Worm (Caenorhabditis elegans): ENCODE measurements around the gene thn-2.

The thn-2 gene

DNA sequence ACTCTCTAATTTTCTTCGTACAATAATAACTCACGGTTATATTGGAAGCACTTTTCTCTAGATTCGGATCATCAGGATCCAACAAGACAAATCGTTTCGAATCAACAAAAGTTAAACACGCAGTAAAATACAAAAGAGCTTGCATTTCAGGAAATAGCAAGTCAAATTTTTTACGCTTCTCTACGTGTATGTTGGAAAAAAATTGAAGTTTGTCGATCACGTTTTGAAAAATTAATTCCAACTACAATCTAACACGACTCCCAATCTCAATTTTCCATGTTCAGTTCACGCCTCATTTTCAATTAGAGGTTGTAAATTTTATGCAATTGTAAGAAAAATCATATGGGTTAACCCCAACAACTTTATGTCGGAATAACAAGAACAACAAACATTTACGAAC is 7.0 kb downstream of the thn-2 start, which contains the start of gene spe-45 (continued):
- TF ChIP-seq F52B5.7 (tag; optimal IDR thresholded peaks at IDR 0.05) = peak; percentile 21
- no peak for TF ChIP-seq bed-1 (GFP tag; IDR thresholded peaks at IDR 0.05)
- TF ChIP-seq B0336.3 (GFP tag; IDR thresholded peaks at IDR 0.05) = peak; percentile 83
- TF ChIP-seq hrde-1 (tag; optimal IDR thresholded peaks at IDR 0.05; ENCODE audit: borderline replicate concordance) = peak; percentile 28
- TF ChIP-seq Y67H2A.10 (GFP tag; conservative IDR thresholded peaks at IDR 0.05) = no peak
- TF ChIP-seq pbrm-1 (GFP tag; IDR thresholded peaks at IDR 0.05) = peak; percentile 46; the same call in 1 of the 2 replicates
- no peak for TF ChIP-seq K12H6.12 (tag; optimal IDR thresholded peaks at IDR 0.05)
- TF ChIP-seq attf-6 (GFP tag; IDR thresholded peaks at IDR 0.05) = peak; percentile 74; the same call in 1 of the 2 replicates
- TF ChIP-seq B0019.2 (GFP tag; conservative IDR thresholded peaks at IDR 0.05) = no peak
- TF ChIP-seq ccch-3 (GFP tag; optimal IDR thresholded peaks at IDR 0.05) = no peak
- peak; percentile 73 for TF ChIP-seq lin-54 (GFP tag; optimal IDR thresholded peaks at IDR 0.05)
- TF ChIP-seq F57C9.4 (tag; optimal IDR thresholded peaks at IDR 0.05) = no peak
- TF ChIP-seq aptf-2 (GFP tag; conservative IDR thresholded peaks at IDR 0.05) = no peak
- TF ChIP-seq zim-3 (tag; optimal IDR thresholded peaks at IDR 0.05) = no peak
- TF ChIP-seq tlf-1 (GFP tag; optimal IDR thresholded peaks at IDR 0.05) = no peak
- no peak for TF ChIP-seq xnd-1 (tag; optimal IDR thresholded peaks at IDR 0.05)
- no peak for TF ChIP-seq unc-62 (GFP tag; optimal IDR thresholded peaks at IDR 0.05)
- no peak for TF ChIP-seq gei-17 (GFP tag; optimal IDR thresholded peaks at IDR 0.05)
- no peak for TF ChIP-seq Y53F4B.3 (GFP tag; IDR thresholded peaks at IDR 0.05)
- TF ChIP-seq dpff-1 (tag; optimal IDR thresholded peaks at IDR 0.05) = no peak
- TF ChIP-seq dox-1 (GFP tag; IDR thresholded peaks at IDR 0.05) = no peak; the same call in 1 of the 2 replicates
- TF ChIP-seq F39B2.1 (GFP tag; IDR thresholded peaks at IDR 0.05) = 0 out of 2 replicates have a peak, but pooled peaks have one; percentile 2
- TF ChIP-seq hsf-1 (GFP tag; IDR thresholded peaks at IDR 0.05) = peak; percentile 58; the same call in 1 of the 2 replicates
- no peak for TF ChIP-seq ZK185.1 (tag; optimal IDR thresholded peaks at IDR 0.05; ENCODE audit: poor library complexity, severe bottlenecking)
- no peak for TF ChIP-seq F37B4.10 (GFP tag; IDR thresholded peaks at IDR 0.05)
- peak; percentile 32 for TF ChIP-seq him-1 (tag; optimal IDR thresholded peaks at IDR 0.05)
- no peak for TF ChIP-seq Y56A3A.18 (GFP tag; IDR thresholded peaks at IDR 0.05)
- TF ChIP-seq aptf-3 (GFP tag; IDR thresholded peaks at IDR 0.05) = no peak
- TF ChIP-seq D2030.7 (GFP tag; IDR thresholded peaks at IDR 0.05) = no peak
- no peak for TF ChIP-seq ztf-3 (GFP tag; optimal IDR thresholded peaks at IDR 0.05)
- peak; percentile 45; the same call in 1 of the 2 replicates for TF ChIP-seq ceh-100 (GFP tag; IDR thresholded peaks at IDR 0.05)
- no peak for TF ChIP-seq ztf-26 (tag; optimal IDR thresholded peaks at IDR 0.05)
- TF ChIP-seq snpc-1.1 (tag; optimal IDR thresholded peaks at IDR 0.05; ENCODE audit: insufficient read depth) = no peak
- TF ChIP-seq nfya-1 (tag; optimal IDR thresholded peaks at IDR 0.05; ENCODE audit: borderline replicate concordance, insufficient read depth) = no peak
- no peak for TF ChIP-seq F10E7.11 (tag; optimal IDR thresholded peaks at IDR 0.05)
- no peak for TF ChIP-seq K11D2.4 (GFP tag; IDR thresholded peaks at IDR 0.05)
- TF ChIP-seq F22D6.2 (tag; optimal IDR thresholded peaks at IDR 0.05) = no peak
- no peak for TF ChIP-seq lsy-27 (tag; optimal IDR thresholded peaks at IDR 0.05; ENCODE audit: borderline replicate concordance, insufficient read depth)
- peak; percentile 24; the same call in 1 of the 2 replicates for TF ChIP-seq ceh-58 (GFP tag; IDR thresholded peaks at IDR 0.05)
- no peak for TF ChIP-seq zfh-2 (GFP tag; conservative IDR thresholded peaks at IDR 0.05)
- TF ChIP-seq snpc-3.4 (tag; optimal IDR thresholded peaks at IDR 0.05) = peak; percentile 43
- no peak for TF ChIP-seq F57A8.1 (GFP tag; optimal IDR thresholded peaks at IDR 0.05)
- TF ChIP-seq mes-4 (tag; optimal IDR thresholded peaks at IDR 0.05) = no peak
- TF ChIP-seq mcd-1 (GFP tag; IDR thresholded peaks at IDR 0.05) = no peak; the same call in 1 of the 2 replicates
- TF ChIP-seq die-1 (tag; optimal IDR thresholded peaks at IDR 0.05) = no peak
- no peak for TF ChIP-seq nhr-90 (tag; optimal IDR thresholded peaks at IDR 0.05)
- TF ChIP-seq lin-26 (GFP tag; IDR thresholded peaks at IDR 0.05) = peak; percentile 78
- TF ChIP-seq fkh-3 (tag; optimal IDR thresholded peaks at IDR 0.05) = no peak
- TF ChIP-seq nfya-2 (GFP tag; IDR thresholded peaks at IDR 0.05) = no peak
